Fruit fly (Drosophila melanogaster) whole organism, embryonic: Measurements from ENCODE around the gene Atg12.

Experiments
- CG10274 ChIP-seq: fragments of 200-800 bp; sonication (Bioruptor generic); optimal IDR thresholded peaks from 3 replicates; lab custom pipeline; 2017; ENCODE audit warnings: missing biosample characterization, mild to moderate bottlenecking, missing genetic modification characterization
- CG10366 ChIP-seq: fragments of 200-800 bp; sonication (Bioruptor generic); IDR thresholded peaks from 2 replicates; pipeline ENCODE4 v1.3.6; 2022; ENCODE audit warnings: missing biosample characterization, missing genetic modification characterization
- CG12659 ChIP-seq: fragments of 200-800 bp; sonication (Bioruptor generic); optimal IDR thresholded peaks from 3 replicates; lab custom pipeline; 2017; ENCODE audit warnings: mild to moderate bottlenecking, missing biosample characterization, missing genetic modification reagents, missing genetic modification characterization
- CG12769 ChIP-seq: fragments of 200-800 bp; sonication (Bioruptor generic); optimal IDR thresholded peaks from 2 replicates; lab custom pipeline; 2019; ENCODE audit warnings: missing biosample characterization, mild to moderate bottlenecking, missing genetic modification characterization, moderate library complexity
- CG13775 ChIP-seq: fragments of 200-800 bp; sonication (Bioruptor generic); optimal IDR thresholded peaks from 3 replicates; lab custom pipeline; 2017; ENCODE audit warnings: missing biosample characterization, mild to moderate bottlenecking, missing genetic modification characterization
- CG17361 ChIP-seq: fragments of 200-800 bp; sonication (Bioruptor generic); IDR thresholded peaks from 3 replicates; pipeline ENCODE4 v1.3.6; 2022; ENCODE audit warnings: missing biosample characterization, missing genetic modification characterization
- CG33557 ChIP-seq: fragments of 200-800 bp; sonication (Bioruptor generic); optimal IDR thresholded peaks from 2 replicates; lab custom pipeline; 2019; ENCODE audit warnings: missing biosample characterization, mild to moderate bottlenecking, missing genetic modification characterization, moderate library complexity
- CG5180 ChIP-seq: fragments of 200-800 bp; sonication (Bioruptor generic); optimal IDR thresholded peaks from 3 replicates; lab custom pipeline; 2017; ENCODE audit warnings: missing biosample characterization, missing genetic modification characterization, mild to moderate bottlenecking, moderate library complexity, missing genetic modification reagents
- CG6765 ChIP-seq: fragments of 200-800 bp; sonication (Bioruptor generic); optimal IDR thresholded peaks from 3 replicates; lab custom pipeline; 2017; ENCODE audit warnings: missing biosample characterization, mild to moderate bottlenecking, missing genetic modification characterization
- CG9215 ChIP-seq: fragments of 200-800 bp; sonication (Bioruptor generic); IDR thresholded peaks from 2 replicates; pipeline ENCODE4 v1.3.6; 2022; ENCODE audit warnings: missing biosample characterization, missing genetic modification characterization
- CG9817 ChIP-seq: fragments of 200-800 bp; sonication (Bioruptor generic); optimal IDR thresholded peaks from 2 replicates; lab custom pipeline; 2018; ENCODE audit warnings: missing biosample characterization, mild to moderate bottlenecking, missing genetic modification characterization, moderate library complexity
- CHES-1-like ChIP-seq: fragments of 200-800 bp; sonication (Bioruptor generic); optimal IDR thresholded peaks from 2 replicates; lab custom pipeline; 2016; ENCODE audit warnings: missing biosample characterization, missing genetic modification characterization
- Chrac-16 ChIP-seq: fragments of 200-800 bp; sonication (Bioruptor generic); optimal IDR thresholded peaks from 3 replicates; lab custom pipeline; 2016; ENCODE audit warnings: missing biosample characterization, missing genetic modification characterization
- E2f1 ChIP-seq: fragments of 200-800 bp; sonication (Bioruptor generic); IDR thresholded peaks from 2 replicates; pipeline ENCODE4 v1.3.6; 2022; ENCODE audit warnings: missing biosample characterization, missing genetic modification characterization
- E2f2 ChIP-seq: fragments of 200-800 bp; sonication (Bioruptor generic); IDR thresholded peaks from 2 replicates; pipeline ENCODE4 v1.3.6; 2022; ENCODE audit warnings: missing biosample characterization, missing genetic modification characterization
- Ets65A ChIP-seq: fragments of 200-800 bp; sonication (Bioruptor generic); peaks from one replicate; lab custom pipeline; 2016; ENCODE audit warnings: missing biosample characterization, missing genetic modification characterization
- Fer3 ChIP-seq: fragments of 200-800 bp; sonication (Bioruptor generic); optimal IDR thresholded peaks from 2 replicates; lab custom pipeline; 2018; ENCODE audit warnings: missing biosample characterization, mild to moderate bottlenecking, missing genetic modification characterization, moderate library complexity
- HHEX ChIP-seq: fragments of 200-800 bp; sonication (Bioruptor generic); optimal IDR thresholded peaks from 3 replicates; lab custom pipeline; 2017; ENCODE audit warnings: missing biosample characterization, mild to moderate bottlenecking, missing genetic modification characterization, missing genetic modification reagents
- HmgD ChIP-seq: fragments of 200-800 bp; sonication (Bioruptor generic); optimal IDR thresholded peaks from 3 replicates; lab custom pipeline; 2016; ENCODE audit warnings: missing biosample characterization, missing genetic modification characterization
- Hmx ChIP-seq: fragments of 200-800 bp; sonication (Bioruptor generic); optimal IDR thresholded peaks from 2 replicates; lab custom pipeline; 2016; ENCODE audit warnings: missing biosample characterization, missing genetic modification characterization
- Lhr ChIP-seq: fragments of 200-800 bp; sonication (Bioruptor generic); optimal IDR thresholded peaks from 3 replicates; lab custom pipeline; 2017; ENCODE audit warnings: mild to moderate bottlenecking, missing biosample characterization, missing genetic modification reagents, missing genetic modification characterization
- Nf-YA ChIP-seq: fragments of 200-800 bp; sonication (Bioruptor generic); IDR thresholded peaks from 2 replicates; pipeline ENCODE4 v1.3.6; 2022; ENCODE audit warnings: missing biosample characterization, missing genetic modification characterization
- Optix ChIP-seq: fragments of 200-800 bp; sonication (Bioruptor generic); IDR thresholded peaks from 3 replicates; pipeline ENCODE4 v1.3.6; 2022; ENCODE audit warnings: missing biosample characterization, missing genetic modification characterization
- Rx ChIP-seq: fragments of 200-800 bp; sonication (Bioruptor generic); IDR thresholded peaks from 2 replicates; pipeline ENCODE4 v1.3.6; 2022; ENCODE audit warnings: missing biosample characterization, missing genetic modification characterization
- Side ChIP-seq: fragments of 200-800 bp; sonication (Bioruptor generic); optimal IDR thresholded peaks from 2 replicates; lab custom pipeline; 2016; ENCODE audit warnings: missing biosample characterization, missing genetic modification characterization
- Sin3A ChIP-seq: fragments of >200 bp; optimal IDR thresholded peaks from 2 replicates; lab custom pipeline; 2018
- Sox100B ChIP-seq: fragments of 200-800 bp; sonication (Bioruptor generic); optimal IDR thresholded peaks from 3 replicates; lab custom pipeline; 2018; ENCODE audit warnings: missing biosample characterization, mild to moderate bottlenecking, missing genetic modification characterization
- YL-1 ChIP-seq: fragments of 200-800 bp; sonication (Bioruptor generic); optimal IDR thresholded peaks from 3 replicates; lab custom pipeline; 2017; ENCODE audit warnings: missing biosample characterization, mild to moderate bottlenecking, missing genetic modification characterization
- abd-A ChIP-seq: fragments of 200-800 bp; sonication (Bioruptor generic); optimal IDR thresholded peaks from 3 replicates; lab custom pipeline; 2019; ENCODE audit warnings: missing biosample characterization, mild to moderate bottlenecking, missing genetic modification characterization, moderate library complexity
- chm ChIP-seq: fragments of 200-800 bp; sonication (Bioruptor generic); IDR thresholded peaks from 2 replicates; pipeline ENCODE4 v1.3.6; 2022; ENCODE audit warnings: missing biosample characterization, missing genetic modification characterization
- cwo ChIP-seq: fragments of 200-800 bp; sonication (Bioruptor generic); optimal IDR thresholded peaks from 3 replicates; lab custom pipeline; 2017; ENCODE audit warnings: missing biosample characterization, missing genetic modification characterization, mild to moderate bottlenecking, moderate library complexity, missing genetic modification reagents
- dan ChIP-seq: fragments of 200-800 bp; sonication (Bioruptor generic); IDR thresholded peaks from 2 replicates; pipeline ENCODE4 v1.3.6; 2022; ENCODE audit warnings: missing biosample characterization, missing genetic modification characterization
- fd102C ChIP-seq: fragments of 200-800 bp; sonication (Bioruptor generic); optimal IDR thresholded peaks from 2 replicates; lab custom pipeline; 2018; ENCODE audit warnings: missing biosample characterization, mild to moderate bottlenecking, missing genetic modification characterization, moderate library complexity
- fd3F ChIP-seq: fragments of 200-800 bp; sonication (Bioruptor generic); optimal IDR thresholded peaks from 2 replicates; lab custom pipeline; 2018; ENCODE audit warnings: missing biosample characterization, mild to moderate bottlenecking, missing genetic modification characterization, moderate library complexity
- gce ChIP-seq: fragments of 200-800 bp; sonication (Bioruptor generic); IDR thresholded peaks from 3 replicates; pipeline ENCODE4 v1.3.6; 2022; ENCODE audit warnings: missing biosample characterization, missing genetic modification characterization
- gro ChIP-seq: fragments of 200-800 bp; sonication (Bioruptor generic); optimal IDR thresholded peaks from 2 replicates; lab custom pipeline; 2016; ENCODE audit warnings: missing biosample characterization, missing genetic modification characterization
- gsb ChIP-seq: fragments of 200-800 bp; sonication (Bioruptor generic); IDR thresholded peaks from 2 replicates; pipeline ENCODE4 v1.3.6; 2022; ENCODE audit warnings: missing biosample characterization, missing genetic modification characterization
- gt ChIP-seq: fragments of 200-800 bp; sonication (Bioruptor generic); IDR thresholded peaks from 2 replicates; pipeline ENCODE4 v1.3.6; 2022; ENCODE audit warnings: missing biosample characterization, missing genetic modification characterization
- ham ChIP-seq: fragments of 200-800 bp; sonication (Bioruptor generic); IDR thresholded peaks from 2 replicates; pipeline ENCODE4 v1.3.6; 2022; ENCODE audit warnings: missing biosample characterization, missing genetic modification characterization
- hbn ChIP-seq: fragments of 200-800 bp; sonication (Bioruptor generic); IDR thresholded peaks from 2 replicates; pipeline ENCODE4 v1.3.6; 2022; ENCODE audit warnings: missing biosample characterization, missing genetic modification characterization; ENCODE audit not compliant: partially characterized antibody
- ind ChIP-seq: fragments of 200-800 bp; sonication (Bioruptor generic); optimal IDR thresholded peaks from 3 replicates; lab custom pipeline; 2016; ENCODE audit warnings: missing biosample characterization, missing genetic modification characterization
- jumu ChIP-seq: fragments of 200-800 bp; sonication (Bioruptor generic); optimal IDR thresholded peaks from 3 replicates; lab custom pipeline; 2016; ENCODE audit warnings: missing biosample characterization, missing genetic modification characterization
- lilli ChIP-seq: fragments of 200-800 bp; sonication (Bioruptor generic); optimal IDR thresholded peaks from 3 replicates; lab custom pipeline; 2016; ENCODE audit warnings: missing biosample characterization, missing genetic modification characterization
- mam ChIP-seq: fragments of 200-800 bp; sonication (Bioruptor generic); optimal IDR thresholded peaks from 3 replicates; lab custom pipeline; 2016; ENCODE audit warnings: missing biosample characterization, missing genetic modification characterization
- nau ChIP-seq: fragments of 200-800 bp; sonication (Bioruptor generic); optimal IDR thresholded peaks from 3 replicates; lab custom pipeline; 2017; ENCODE audit warnings: missing biosample characterization, mild to moderate bottlenecking, missing genetic modification characterization, missing genetic modification reagents
- pb ChIP-seq: fragments of 200-800 bp; sonication (Bioruptor generic); optimal IDR thresholded peaks from 3 replicates; lab custom pipeline; 2016; ENCODE audit warnings: missing biosample characterization, missing genetic modification characterization
- pnt ChIP-seq: fragments of 200-800 bp; sonication (Bioruptor generic); optimal IDR thresholded peaks from 3 replicates; lab custom pipeline; 2016; ENCODE audit warnings: missing biosample characterization, missing genetic modification characterization
- scrt ChIP-seq: fragments of 200-800 bp; sonication (Bioruptor generic); optimal IDR thresholded peaks from 2 replicates; lab custom pipeline; 2018; ENCODE audit warnings: missing biosample characterization, mild to moderate bottlenecking, missing genetic modification characterization, moderate library complexity
- stc ChIP-seq: fragments of 200-800 bp; sonication (Bioruptor generic); IDR thresholded peaks from 2 replicates; pipeline ENCODE4 v1.3.6; 2022; ENCODE audit warnings: missing biosample characterization, missing genetic modification characterization
- tup ChIP-seq: fragments of 200-800 bp; sonication (Bioruptor generic); optimal IDR thresholded peaks from 2 replicates; lab custom pipeline; 2016; ENCODE audit warnings: missing biosample characterization, mild to moderate bottlenecking, missing genetic modification characterization, moderate library complexity
- z ChIP-seq: fragments of 200-800 bp; sonication (Bioruptor generic); IDR thresholded peaks from 3 replicates; pipeline ENCODE4 v1.3.6; 2022; ENCODE audit warnings: missing biosample characterization, missing genetic modification characterization
- zfh1 ChIP-seq: fragments of 200-800 bp; sonication (Bioruptor generic); IDR thresholded peaks from 3 replicates; pipeline ENCODE4 v1.3.6; 2022; ENCODE audit warnings: missing biosample characterization, missing genetic modification characterization

The Atg12 gene

DNA sequence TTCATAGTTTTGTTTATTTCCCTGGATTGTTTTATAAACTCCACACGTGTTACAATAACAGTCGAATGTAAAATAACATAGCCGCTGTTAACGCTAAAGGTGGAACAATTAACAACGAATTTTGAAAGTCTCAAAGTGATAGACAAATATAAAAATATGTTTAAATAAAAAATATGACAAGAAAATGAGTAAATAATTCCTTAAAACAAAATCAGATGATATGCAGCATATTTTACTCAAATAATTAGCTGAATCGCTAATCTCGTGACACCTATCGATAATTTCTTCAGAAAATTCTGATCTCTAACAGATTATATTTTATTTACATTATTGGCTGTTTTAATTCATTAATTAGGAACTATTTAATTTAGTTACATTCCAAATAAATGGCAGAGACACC is at the start of gene Atg12, which contains the start of gene CG5645 (continued):
- TF ChIP-seq CG5180 (GFP tag; lab: Kevin White, UChicago) = no peak
- TF ChIP-seq Rx = no peak
- peak; percentile 60 for TF ChIP-seq CG12659
- TF ChIP-seq gce (GFP tag; lab: Robert Waterston, UW) = no peak
- peak; percentile 33; the same call in 1 of the 2 replicates for TF ChIP-seq CG9215 (GFP tag; lab: Robert Waterston, UW)
- TF ChIP-seq ind (GFP tag; lab: Kevin White, UChicago) = peak; percentile 58
- TF ChIP-seq fd3F (GFP tag; lab: Kevin White, UChicago) = peak; percentile 8
- TF ChIP-seq Fer3 = peak; percentile 64
- no peak for TF ChIP-seq Side (GFP tag; lab: Kevin White, UChicago)
- peak; percentile 7 for TF ChIP-seq CG33557 (GFP tag; lab: Kevin White, UChicago)
- TF ChIP-seq chm (GFP tag; lab: Robert Waterston, UW) = no peak
- TF ChIP-seq CG10366 = peak; percentile 11; the same call in 1 of the 2 replicates
- TF ChIP-seq Ets65A = no peak
- TF ChIP-seq dan = no peak
- TF ChIP-seq Nf-YA (GFP tag; lab: Robert Waterston, UW) = peak; percentile 21; the same call in 1 of the 2 replicates
- TF ChIP-seq Hmx = peak; percentile 50
- TF ChIP-seq z = no peak
- no peak for TF ChIP-seq Optix
- peak; percentile 51; the same call in 2 of the 3 replicates for TF ChIP-seq CG17361
- TF ChIP-seq E2f1 (GFP tag; lab: Robert Waterston, UW) = peak; percentile 18; the same call in 1 of the 2 replicates
- TF ChIP-seq hbn (GFP tag; lab: Robert Waterston, UW) = peak; percentile 69
- no peak for TF ChIP-seq tup (GFP tag; lab: Kevin White, UChicago)
- no peak for TF ChIP-seq Sin3A
- TF ChIP-seq CG10274 (GFP tag; lab: Kevin White, UChicago) = no peak
- TF ChIP-seq fd102C = no peak
- peak; percentile 66 for TF ChIP-seq cwo (GFP tag; lab: Kevin White, UChicago)
- no peak for TF ChIP-seq pb
- no peak for TF ChIP-seq mam
- peak; percentile 61 for TF ChIP-seq CG9817 (tag; lab: Kevin White, UChicago)
- peak; percentile 22 for TF ChIP-seq YL-1 (GFP tag; lab: Kevin White, UChicago)
- peak; percentile 41; the same call in 1 of the 2 replicates for TF ChIP-seq E2f2 (GFP tag; lab: Robert Waterston, UW)
- TF ChIP-seq HHEX (GFP tag; lab: Kevin White, UChicago) = no peak
- TF ChIP-seq jumu (GFP tag; lab: Kevin White, UChicago) = no peak
- TF ChIP-seq HmgD (GFP tag; lab: Kevin White, UChicago) = no peak
- TF ChIP-seq CG12769 (tag; lab: Kevin White, UChicago) = no peak
- TF ChIP-seq gro = no peak
- TF ChIP-seq nau (GFP tag; lab: Kevin White, UChicago) = no peak
- TF ChIP-seq zfh1 = peak; percentile 66; the same call in 2 of the 3 replicates
- TF ChIP-seq scrt (GFP tag; lab: Kevin White, UChicago) = no peak
- no peak for TF ChIP-seq gt (GFP tag; lab: Robert Waterston, UW)
- no peak for TF ChIP-seq CHES-1-like (GFP tag; lab: Kevin White, UChicago)
- no peak for TF ChIP-seq gsb (GFP tag; lab: Robert Waterston, UW)
- TF ChIP-seq Lhr = no peak
- no peak for TF ChIP-seq stc (GFP tag; lab: Robert Waterston, UW)
- TF ChIP-seq lilli (GFP tag; lab: Kevin White, UChicago) = peak; percentile 43
- peak; percentile 45 for TF ChIP-seq Chrac-16
- no peak for TF ChIP-seq abd-A
- TF ChIP-seq pnt (GFP tag; lab: Kevin White, UChicago) = no peak
- TF ChIP-seq CG6765 (GFP tag; lab: Kevin White, UChicago) = no peak
- peak; percentile 27 for TF ChIP-seq CG13775 (GFP tag; lab: Kevin White, UChicago)
- no peak for TF ChIP-seq ham (GFP tag; lab: Robert Waterston, UW)
- TF ChIP-seq Sox100B = peak; percentile 69
